Worm (Caenorhabditis elegans) whole organism, young adult: ENCODE measurements around the gene Y17G7B.22.

Experiments used
- B0019.2 ChIP-seq: fragments of 200-800 bp; sonication (Bioruptor generic); conservative IDR thresholded peaks from 2 replicates; pipeline ENCODE4 v1.3.6; 2022; ENCODE audit warnings: missing genetic modification reagents, missing genetic modification characterization, missing compliant biosample characterization
- B0336.3 ChIP-seq: fragments of 200-800 bp; sonication (Bioruptor generic); IDR thresholded peaks from 2 replicates; pipeline ENCODE4 v1.3.6; 2022; ENCODE audit warnings: missing genetic modification characterization, missing compliant biosample characterization
- C06A6.2 ChIP-seq: fragments of 200-800 bp; sonication (Bioruptor generic); conservative IDR thresholded peaks from 2 replicates; pipeline ENCODE4 v1.3.6; 2022; ENCODE audit warnings: missing genetic modification characterization, missing compliant biosample characterization
- C17E4.6 ChIP-seq: fragments of 200-800 bp; sonication (Bioruptor generic); IDR thresholded peaks from 2 replicates; pipeline ENCODE4 v1.3.6; 2022; ENCODE audit warnings: missing genetic modification reagents, missing genetic modification characterization, missing compliant biosample characterization
- F10E7.11 ChIP-seq: sonication (generic microtip); optimal IDR thresholded peaks from 2 replicates; lab custom pipeline; 2017; ENCODE audit warnings: mild to moderate bottlenecking, missing genetic modification characterization, moderate library complexity, missing compliant biosample characterization
- F22D6.2 ChIP-seq: sonication (generic microtip); optimal IDR thresholded peaks from 2 replicates; lab custom pipeline; 2016; ENCODE audit warnings: mild to moderate bottlenecking, missing genetic modification characterization, missing compliant biosample characterization
- F33H1.4 ChIP-seq: fragments of 200-800 bp; sonication (Bioruptor generic); IDR thresholded peaks from 2 replicates; pipeline ENCODE4 v1.3.6; 2022; ENCODE audit warnings: missing genetic modification reagents, missing genetic modification characterization, missing compliant biosample characterization
- T07F8.4 ChIP-seq: sonication (generic microtip); optimal IDR thresholded peaks from 2 replicates; lab custom pipeline; 2016; ENCODE audit warnings: mild to moderate bottlenecking, missing genetic modification characterization, moderate library complexity, missing compliant biosample characterization
- Y67H2A.10 ChIP-seq: fragments of 200-800 bp; sonication (Bioruptor generic); conservative IDR thresholded peaks from 2 replicates; pipeline ENCODE4 v1.3.6; 2022; ENCODE audit warnings: missing genetic modification reagents, missing genetic modification characterization, missing compliant biosample characterization
- Y95B8A.8 ChIP-seq: fragments of 200-800 bp; sonication (Bioruptor generic); IDR thresholded peaks from 2 replicates; pipeline ENCODE4 v1.3.6; 2022; ENCODE audit warnings: missing genetic modification reagents, missing genetic modification characterization, missing compliant biosample characterization
- aptf-2 ChIP-seq: fragments of 200-800 bp; sonication (Bioruptor generic); conservative IDR thresholded peaks from 2 replicates; pipeline ENCODE4 v1.3.6; 2022; ENCODE audit warnings: missing genetic modification reagents, missing genetic modification characterization, missing compliant biosample characterization
- attf-5 ChIP-seq: fragments of 200-800 bp; sonication (Bioruptor generic); optimal IDR thresholded peaks from 2 replicates; lab custom pipeline; 2018; ENCODE audit warnings: mild to moderate bottlenecking, missing genetic modification characterization, missing compliant biosample characterization
- cebp-1 ChIP-seq, 2 experiments: fragments of 200-800 bp in 1 of 2; sonication (Bioruptor generic) in 1 of 2; sonication (generic microtip) in 1 of 2; IDR thresholded peaks in 1 of 2; optimal IDR thresholded peaks in 1 of 2; 2 replicates each; pipeline versions ENCODE4 v1.3.6 to Lab custom; 2017 to 2022; ENCODE audit warnings: missing compliant biosample characterization in 2 of 2, missing genetic modification characterization in 2 of 2, mild to moderate bottlenecking in 1 of 2, missing genetic modification reagents in 1 of 2, moderate library complexity in 1 of 2
- ceh-58 ChIP-seq: fragments of 200-800 bp; sonication (Bioruptor generic); IDR thresholded peaks from 2 replicates; pipeline ENCODE4 v1.3.6; 2022; ENCODE audit warnings: missing genetic modification characterization, missing compliant biosample characterization
- dox-1 ChIP-seq: fragments of 200-800 bp; sonication (Bioruptor generic); IDR thresholded peaks from 2 replicates; pipeline ENCODE4 v1.3.6; 2022; ENCODE audit warnings: missing genetic modification reagents, missing genetic modification characterization, missing compliant biosample characterization
- egl-18 ChIP-seq: fragments of 200-800 bp; sonication (Bioruptor generic); IDR thresholded peaks from 2 replicates; pipeline ENCODE4 v1.3.6; 2022; ENCODE audit warnings: missing genetic modification reagents, missing genetic modification characterization, missing compliant biosample characterization
- fkh-3 ChIP-seq: sonication (generic microtip); optimal IDR thresholded peaks from 2 replicates; lab custom pipeline; 2016; ENCODE audit warnings: mild to moderate bottlenecking, missing genetic modification characterization, missing compliant biosample characterization
- hmg-1.2 ChIP-seq: fragments of 200-800 bp; sonication (Bioruptor generic); IDR thresholded peaks from 2 replicates; pipeline ENCODE4 v1.3.6; 2022; ENCODE audit warnings: missing genetic modification reagents, missing genetic modification characterization, missing compliant biosample characterization
- hsf-1 ChIP-seq: fragments of 200-800 bp; sonication (Bioruptor generic); IDR thresholded peaks from 2 replicates; pipeline ENCODE4 v1.3.6; 2022; ENCODE audit warnings: missing genetic modification reagents, missing genetic modification characterization, missing compliant biosample characterization
- let-526 ChIP-seq: fragments of 200-800 bp; sonication (Bioruptor generic); IDR thresholded peaks from 2 replicates; pipeline ENCODE4 v1.3.6; 2022; ENCODE audit warnings: missing genetic modification reagents, missing genetic modification characterization, missing compliant biosample characterization
- let-607 ChIP-seq, 2 experiments: fragments of 200-800 bp in 1 of 2; sonication (Bioruptor generic) in 1 of 2; sonication (generic microtip) in 1 of 2; optimal IDR thresholded peaks; 2 replicates each; lab custom pipeline; 2016 to 2018; ENCODE audit warnings: mild to moderate bottlenecking in 2 of 2, missing compliant biosample characterization in 2 of 2, missing genetic modification characterization in 2 of 2, moderate library complexity in 2 of 2, missing genotype in 1 of 2
- lin-35 ChIP-seq, 3 experiments: fragments of 150-350 bp in 2 of 3; sonication (generic microtip) in 1 of 3; optimal IDR thresholded peaks; 2 replicates each; lab custom pipeline; 2014 to 2018; ENCODE audit warnings: missing biosample characterization in 3 of 3, missing genetic modification characterization in 3 of 3, missing genetic modification reagents in 3 of 3
- lin-40 ChIP-seq: sonication (generic microtip); optimal IDR thresholded peaks from 2 replicates; lab custom pipeline; 2016; ENCODE audit warnings: missing genetic modification characterization, mild to moderate bottlenecking, missing compliant biosample characterization, missing genotype, missing genetic modification reagents
- lir-1 ChIP-seq: fragments of 200-800 bp; sonication (Bioruptor generic); conservative IDR thresholded peaks from 2 replicates; pipeline ENCODE4 v1.3.6; 2022; ENCODE audit warnings: missing genetic modification reagents, missing genetic modification characterization, missing compliant biosample characterization
- madf-3 ChIP-seq: fragments of 200-800 bp; sonication (Bioruptor generic); IDR thresholded peaks from 2 replicates; pipeline ENCODE4 v1.3.6; 2022; ENCODE audit warnings: missing genetic modification reagents, missing genetic modification characterization, missing compliant biosample characterization
- mcd-1 ChIP-seq: fragments of 200-800 bp; sonication (Bioruptor generic); IDR thresholded peaks from 2 replicates; pipeline ENCODE4 v1.3.6; 2022; ENCODE audit warnings: missing genetic modification reagents, missing genetic modification characterization, missing compliant biosample characterization
- mel-28 ChIP-seq: sonication (generic microtip); optimal IDR thresholded peaks from 2 replicates; lab custom pipeline; 2016; ENCODE audit warnings: borderline replicate concordance, mild to moderate bottlenecking, missing genetic modification characterization, missing compliant biosample characterization
- nhr-80 ChIP-seq: sonication (generic microtip); optimal IDR thresholded peaks from 2 replicates; lab custom pipeline; 2016; ENCODE audit warnings: missing genetic modification characterization, missing compliant biosample characterization
- pbrm-1 ChIP-seq: fragments of 200-800 bp; sonication (Bioruptor generic); IDR thresholded peaks from 2 replicates; pipeline ENCODE4 v1.3.6; 2022; ENCODE audit warnings: missing genetic modification reagents, missing genetic modification characterization, missing compliant biosample characterization
- pha-4 ChIP-seq: fragments of 150-350 bp; sonication (generic microtip); optimal IDR thresholded peaks from 2 replicates; lab custom pipeline; 2014; ENCODE audit warnings: missing biosample characterization, missing genetic modification reagents, missing genetic modification characterization
- repo-1 ChIP-seq: sonication (generic microtip); optimal IDR thresholded peaks from 2 replicates; lab custom pipeline; 2017; ENCODE audit warnings: mild to moderate bottlenecking, missing genetic modification characterization, missing compliant biosample characterization
- snpc-1.3 ChIP-seq: sonication (generic microtip); optimal IDR thresholded peaks from 2 replicates; lab custom pipeline; 2017; ENCODE audit warnings: missing genetic modification characterization, mild to moderate bottlenecking, missing compliant biosample characterization, antibody characterized with exemption, moderate library complexity, missing genotype, missing genetic modification reagents; ENCODE audit not compliant: insufficient read depth
- snpc-4 ChIP-seq, 5 experiments: fragments of 150-350 bp in 1 of 5; sonication (generic microtip) in 4 of 5; optimal IDR thresholded peaks; 2 replicates each; lab custom pipeline; 2014 to 2018; ENCODE audit warnings: missing genetic modification characterization in 5 of 5, missing biosample characterization in 3 of 5, antibody characterized with exemption in 2 of 5, mild to moderate bottlenecking in 2 of 5, missing compliant biosample characterization in 2 of 5, missing genotype in 2 of 5, moderate library complexity in 2 of 5, missing genetic modification reagents in 1 of 5
- sptf-2 ChIP-seq: fragments of 200-800 bp; sonication (Bioruptor generic); optimal IDR thresholded peaks from 2 replicates; lab custom pipeline; 2018; ENCODE audit warnings: mild to moderate bottlenecking, missing genetic modification characterization, missing compliant biosample characterization
- tlf-1 ChIP-seq: fragments of 200-800 bp; sonication (Bioruptor generic); optimal IDR thresholded peaks from 2 replicates; lab custom pipeline; 2018; ENCODE audit warnings: mild to moderate bottlenecking, missing genetic modification characterization, missing compliant biosample characterization
- ztf-18 ChIP-seq: sonication (generic microtip); optimal IDR thresholded peaks from 2 replicates; lab custom pipeline; 2016; ENCODE audit warnings: missing genotype, mild to moderate bottlenecking, missing genetic modification characterization, missing compliant biosample characterization
- ztf-22 ChIP-seq: fragments of 200-800 bp; sonication (Bioruptor generic); optimal IDR thresholded peaks from 2 replicates; lab custom pipeline; 2018; ENCODE audit warnings: mild to moderate bottlenecking, missing genetic modification characterization, moderate library complexity, missing compliant biosample characterization
- ztf-26 ChIP-seq: sonication (generic microtip); optimal IDR thresholded peaks from 2 replicates; lab custom pipeline; 2017; ENCODE audit warnings: missing genetic modification characterization, missing compliant biosample characterization
- ztf-28 ChIP-seq: fragments of 200-800 bp; sonication (Bioruptor generic); IDR thresholded peaks from 2 replicates; pipeline ENCODE4 v1.3.6; 2022; ENCODE audit warnings: missing genetic modification reagents, missing genetic modification characterization, missing compliant biosample characterization

Y17G7B.22 gene

DNA sequence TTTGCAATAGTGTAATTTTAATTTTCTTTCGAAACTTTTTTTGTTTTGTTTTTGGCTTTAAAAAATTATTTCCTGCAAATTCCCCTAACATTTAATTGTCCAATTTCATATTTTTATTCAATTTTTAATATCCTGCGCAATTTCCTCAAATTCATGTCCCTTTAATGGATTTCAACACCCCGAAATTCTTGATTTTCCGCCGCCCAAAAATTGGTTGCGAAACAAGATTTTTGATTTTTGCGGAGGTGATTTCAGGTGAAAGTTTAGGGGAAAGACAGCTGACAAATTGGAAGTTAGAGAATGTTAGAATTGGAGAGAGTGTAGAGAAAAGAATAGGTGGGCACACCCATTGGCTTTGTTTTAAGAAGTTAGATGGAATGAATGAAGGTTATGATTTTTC lies 27.2 kb downstream of the Y17G7B.22 start:
- TF ChIP-seq ceh-58 (GFP tag; lab: Robert Waterston, UW) (no peak), attf-5 (GFP tag; lab: Kevin White, UChicago) (no peak), cebp-1 (GFP tag; IDR thresholded peaks at IDR 0.05; lab: Robert Waterston, UW) (0 out of 2 replicates have a peak, but pooled peaks have one; percentile 16), cebp-1 (tag; optimal IDR thresholded peaks at IDR 0.05; lab: Kevin White, UChicago) (peak; percentile 87), hmg-1.2 (0 out of 2 replicates have a peak, but pooled peaks have one; percentile 20)

DNA sequence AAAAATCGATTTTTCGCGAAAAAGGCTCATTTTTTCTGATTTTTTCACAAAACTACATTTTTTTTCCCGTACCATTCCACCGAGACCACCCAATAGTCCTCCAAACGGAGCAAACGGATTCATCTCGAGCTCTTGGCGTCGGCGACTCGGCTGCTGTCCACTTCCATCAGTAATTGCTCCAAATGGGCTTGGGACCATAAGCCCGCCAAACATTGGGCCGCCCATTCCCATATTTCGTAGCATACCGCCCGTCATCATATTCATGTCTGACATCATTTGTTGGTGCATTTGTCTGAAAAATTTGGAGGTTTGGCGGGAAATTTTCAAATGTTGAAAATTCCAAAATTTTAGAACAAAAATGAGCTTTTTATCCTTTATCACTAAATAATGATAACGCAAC lies 30.9 kb downstream of the Y17G7B.22 start:
- TF ChIP-seq C06A6.2 (GFP tag; lab: Robert Waterston, UW) = 0 out of 2 replicates have a peak, but pooled peaks have one; percentile 23
- TF ChIP-seq mcd-1 (GFP tag; lab: Robert Waterston, UW) = no peak
- TF ChIP-seq B0336.3 (GFP tag; lab: Robert Waterston, UW) = 0 out of 2 replicates have a peak, but pooled peaks have one; percentile 24

DNA sequence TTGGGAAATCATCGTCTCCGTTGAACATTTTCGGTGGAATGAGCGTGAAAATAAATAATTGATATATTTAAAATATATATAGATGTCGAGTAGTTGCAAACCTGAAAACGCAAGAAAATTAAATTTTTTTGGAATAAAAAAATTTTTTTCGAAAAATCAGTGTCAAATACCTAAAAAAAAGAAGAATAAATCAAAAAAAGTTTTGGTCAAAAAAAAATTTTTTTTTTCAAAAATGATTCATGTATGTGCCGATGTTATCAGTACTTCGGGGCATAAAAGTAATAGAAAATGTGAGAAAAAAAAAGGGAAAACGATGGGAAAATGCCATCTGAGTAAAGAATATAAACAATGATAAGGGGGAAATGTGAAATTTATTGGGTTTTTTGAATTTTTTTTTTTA lies 32.1 kb downstream of the Y17G7B.22 start, which contains the start of gene Y17G7B.17:
Gene Y17G7B.17 (minus strand): TSS at position 101 of the 400 bp plus-strand sequence.
- peak; percentile 14 for TF ChIP-seq nhr-80 (tag; lab: Kevin White, UChicago)
- no peak for TF ChIP-seq B0336.3 (GFP tag; lab: Robert Waterston, UW)

DNA sequence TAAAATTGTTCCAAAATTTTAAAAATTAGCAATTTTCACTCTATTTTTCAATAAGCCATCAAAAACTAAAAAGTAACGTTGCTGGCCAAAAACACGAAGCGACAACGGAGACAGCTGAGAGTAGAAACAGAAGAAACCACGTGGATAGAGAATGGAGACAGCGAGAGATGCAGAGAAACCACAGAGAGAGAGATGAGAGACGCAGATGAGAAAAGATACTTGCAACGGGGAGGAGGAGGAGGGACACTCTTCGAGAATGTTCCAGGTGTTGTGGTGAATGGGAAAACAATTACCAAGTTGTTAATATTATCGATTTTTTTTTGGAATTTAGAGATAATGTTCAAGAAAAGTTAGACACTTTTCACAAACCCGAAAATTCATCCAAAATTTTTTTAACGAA lies 34.5 kb downstream of the Y17G7B.22 start:
- TF ChIP-seq snpc-4 (GFP tag; optimal IDR thresholded peaks at IDR 0.05; lab: Kevin White, UChicago) (no peak), snpc-4 (tag; optimal IDR thresholded peaks at IDR 0.05; lab: Kevin White, UChicago) (peak in 3 of 4 experiments; percentile 49 to 73 (median 70)), Y95B8A.8 (GFP tag; lab: Robert Waterston, UW) (0 out of 2 replicates have a peak, but pooled peaks have one; percentile 15), lin-35 (GFP tag; optimal IDR thresholded peaks at IDR 0.05; lab: Kevin White, UChicago) (peak in 1 of 3 experiments; percentile 82), fkh-3 (tag; lab: Kevin White, UChicago) (no peak), tlf-1 (GFP tag; lab: Kevin White, UChicago) (peak; percentile 78), lir-1 (GFP tag; lab: Robert Waterston, UW) (peak; percentile 70; the same call in 1 of the 2 replicates), lin-40 (tag; lab: Kevin White, UChicago) (peak; percentile 96), pbrm-1 (peak; percentile 94), T07F8.4 (tag; lab: Kevin White, UChicago) (peak; percentile 8), egl-18 (0 out of 2 replicates have a peak, but pooled peaks have one; percentile 17), ztf-26 (tag; lab: Kevin White, UChicago) (peak; percentile 91), ztf-18 (tag; lab: Kevin White, UChicago) (peak; percentile 45), B0019.2 (GFP tag; lab: Robert Waterston, UW) (no peak), let-526 (GFP tag; lab: Robert Waterston, UW) (peak; percentile 77), dox-1 (GFP tag; lab: Robert Waterston, UW) (no peak; the same call in 1 of the 2 replicates), repo-1 (tag; lab: Kevin White, UChicago) (peak; percentile 70), nhr-80 (tag; lab: Kevin White, UChicago) (peak; percentile 42), hsf-1 (GFP tag; lab: Robert Waterston, UW) (peak; percentile 99), Y67H2A.10 (peak; percentile 88), C17E4.6 (GFP tag; lab: Robert Waterston, UW) (0 out of 2 replicates have a peak, but pooled peaks have one; percentile 16), snpc-1.3 (tag; lab: Kevin White, UChicago) (no peak), mcd-1 (GFP tag; lab: Robert Waterston, UW) (peak; percentile 89), ztf-28 (GFP tag; lab: Robert Waterston, UW) (no peak), madf-3 (peak; percentile 76; the same call in 1 of the 2 replicates), F10E7.11 (tag; lab: Kevin White, UChicago) (peak; percentile 25), let-607 (tag; optimal IDR thresholded peaks at IDR 0.05; lab: Kevin White, UChicago) (peak; percentile 79 to 92), F22D6.2 (tag; lab: Kevin White, UChicago) (peak; percentile 77), B0336.3 (GFP tag; lab: Robert Waterston, UW) (peak; percentile 89), sptf-2 (no peak), ztf-22 (GFP tag; lab: Kevin White, UChicago) (peak; percentile 58), F33H1.4 (peak; percentile 33; the same call in 1 of the 2 replicates), mel-28 (tag; lab: Kevin White, UChicago) (peak; percentile 50), aptf-2 (GFP tag; lab: Robert Waterston, UW) (no peak), pha-4 (peak; percentile 60)
